Fruit fly (Drosophila melanogaster) whole organism, embryonic: ENCODE results near the gene RhoGAPp190.
A peak's percentile ranks its signal among the peaks of the same experiment; 100 is the strongest.

Experiments used
- ATbp ChIP-seq: fragments of 200-800 bp; sonication (Bioruptor generic); optimal IDR thresholded peaks from 2 replicates; lab custom pipeline; 2017; ENCODE audit warnings: missing biosample characterization, mild to moderate bottlenecking, missing genetic modification characterization, missing genetic modification reagents
- Adf1 ChIP-seq: fragments of 200-800 bp; sonication (Bioruptor generic); IDR thresholded peaks from 2 replicates; pipeline ENCODE4 v1.3.6; 2022; ENCODE audit warnings: missing biosample characterization, missing genetic modification characterization
- CG10267 ChIP-seq: fragments of 200-800 bp; sonication (Bioruptor generic); optimal IDR thresholded peaks from 2 replicates; lab custom pipeline; 2018; ENCODE audit warnings: missing biosample characterization, mild to moderate bottlenecking, missing genetic modification characterization, moderate library complexity
- CG10979 ChIP-seq: fragments of 200-800 bp; sonication (Bioruptor generic); optimal IDR thresholded peaks from 2 replicates; lab custom pipeline; 2018; ENCODE audit warnings: missing biosample characterization, mild to moderate bottlenecking, missing genetic modification characterization, moderate library complexity
- CG13287 ChIP-seq: fragments of 200-800 bp; sonication (Bioruptor generic); IDR thresholded peaks from 2 replicates; pipeline ENCODE4 v1.3.6; 2022; ENCODE audit warnings: missing biosample characterization, missing genetic modification characterization; ENCODE audit not compliant: partially characterized antibody
- CG32532 ChIP-seq: fragments of 200-800 bp; sonication (Bioruptor generic); IDR thresholded peaks from 2 replicates; pipeline ENCODE4 v1.3.6; 2022; ENCODE audit warnings: missing biosample characterization, missing genetic modification characterization
- CG34422 ChIP-seq: fragments of 200-800 bp; sonication (Bioruptor generic); IDR thresholded peaks from 3 replicates; pipeline ENCODE4 v1.3.6; 2022; ENCODE audit warnings: missing biosample characterization, missing genetic modification characterization
- CG4328 ChIP-seq: fragments of 200-800 bp; sonication (Bioruptor generic); optimal IDR thresholded peaks from 3 replicates; lab custom pipeline; 2017; ENCODE audit warnings: missing biosample characterization, missing genetic modification reagents, missing genetic modification characterization
- CG6654 ChIP-seq: fragments of 200-800 bp; sonication (Bioruptor generic); optimal IDR thresholded peaks from 2 replicates; lab custom pipeline; 2017; ENCODE audit warnings: missing biosample characterization, mild to moderate bottlenecking, missing genetic modification characterization
- CG7372 ChIP-seq: fragments of 200-800 bp; sonication (Bioruptor generic); IDR thresholded peaks from 2 replicates; pipeline ENCODE4 v1.3.6; 2022; ENCODE audit warnings: missing biosample characterization, missing genetic modification characterization
- CG9817 ChIP-seq: fragments of 200-800 bp; sonication (Bioruptor generic); optimal IDR thresholded peaks from 2 replicates; lab custom pipeline; 2018; ENCODE audit warnings: missing biosample characterization, mild to moderate bottlenecking, missing genetic modification characterization, moderate library complexity
- CTCF ChIP-seq: fragments of 200-800 bp; sonication (Bioruptor generic); optimal IDR thresholded peaks from 2 replicates; lab custom pipeline; 2017; ENCODE audit warnings: missing biosample characterization, mild to moderate bottlenecking, missing genetic modification characterization, moderate library complexity
- Dip2 ChIP-seq: fragments of 200-800 bp; sonication (Bioruptor generic); IDR thresholded peaks from 2 replicates; pipeline ENCODE4 v1.3.6; 2022; ENCODE audit warnings: missing biosample characterization, missing genetic modification characterization
- Dp ChIP-seq: fragments of 200-800 bp; sonication (Bioruptor generic); optimal IDR thresholded peaks from 2 replicates; lab custom pipeline; 2018; ENCODE audit warnings: missing biosample characterization, mild to moderate bottlenecking, missing genetic modification characterization, moderate library complexity
- E2f1 ChIP-seq: fragments of 200-800 bp; sonication (Bioruptor generic); IDR thresholded peaks from 2 replicates; pipeline ENCODE4 v1.3.6; 2022; ENCODE audit warnings: missing biosample characterization, missing genetic modification characterization
- Elba2 ChIP-seq: fragments of 200-800 bp; sonication (Bioruptor generic); optimal IDR thresholded peaks from 3 replicates; lab custom pipeline; 2016; ENCODE audit warnings: missing biosample characterization, missing genetic modification characterization
- Gsc ChIP-seq: fragments of 200-800 bp; sonication (Bioruptor generic); IDR thresholded peaks from 2 replicates; pipeline ENCODE4 v1.3.6; 2022; ENCODE audit warnings: missing biosample characterization, missing genetic modification characterization
- HLH4C ChIP-seq: fragments of 200-800 bp; sonication (Bioruptor generic); IDR thresholded peaks from 3 replicates; pipeline ENCODE4 v1.3.6; 2022; ENCODE audit warnings: missing biosample characterization, missing genetic modification characterization; ENCODE audit not compliant: partially characterized antibody
- Hmr ChIP-seq: fragments of 200-800 bp; sonication (Bioruptor generic); optimal IDR thresholded peaks from 3 replicates; lab custom pipeline; 2017; ENCODE audit warnings: mild to moderate bottlenecking, missing biosample characterization, missing genetic modification reagents, missing genetic modification characterization
- Max ChIP-seq: fragments of 200-800 bp; sonication (Bioruptor generic); optimal IDR thresholded peaks from 2 replicates; lab custom pipeline; 2016; ENCODE audit warnings: missing biosample characterization, mild to moderate bottlenecking, missing genetic modification characterization
- Med ChIP-seq: fragments of 200-800 bp; sonication (Bioruptor generic); peaks from one replicate; lab custom pipeline; 2016; ENCODE audit warnings: missing biosample characterization, missing genetic modification characterization, mild to moderate bottlenecking, inconsistent platforms, moderate library complexity
- NC2α ChIP-seq: fragments of 200-800 bp; sonication (Bioruptor generic); optimal IDR thresholded peaks from 2 replicates; lab custom pipeline; 2016; ENCODE audit warnings: missing biosample characterization, missing genetic modification characterization
- Neu2 ChIP-seq: fragments of 200-800 bp; sonication (Bioruptor generic); optimal IDR thresholded peaks from 3 replicates; lab custom pipeline; 2016; ENCODE audit warnings: missing biosample characterization, missing genetic modification characterization, borderline replicate concordance
- Opbp ChIP-seq: fragments of 200-800 bp; sonication (Bioruptor generic); IDR thresholded peaks from 3 replicates; pipeline ENCODE4 v1.3.6; 2022; ENCODE audit warnings: missing biosample characterization, missing genetic modification characterization; ENCODE audit not compliant: partially characterized antibody
- Pdp1 ChIP-seq, 2 experiments: fragments of 200-800 bp; sonication (Bioruptor generic); optimal IDR thresholded peaks; 3 replicates each; lab custom pipeline; 2016; ENCODE audit warnings: missing biosample characterization in 2 of 2, missing genetic modification characterization in 2 of 2, mild to moderate bottlenecking in 1 of 2, moderate library complexity in 1 of 2
- Vsx1 ChIP-seq: fragments of 200-800 bp; sonication (Bioruptor generic); optimal IDR thresholded peaks from 2 replicates; lab custom pipeline; 2017; ENCODE audit warnings: missing biosample characterization, mild to moderate bottlenecking, missing genetic modification characterization, missing genetic modification reagents
- chinmo ChIP-seq: fragments of 200-800 bp; sonication (Bioruptor generic); IDR thresholded peaks from 4 replicates; pipeline ENCODE4 v1.3.6; 2022; ENCODE audit warnings: missing biosample characterization, missing genetic modification characterization; ENCODE audit not compliant: partially characterized antibody
- crol ChIP-seq: fragments of 200-800 bp; sonication (Bioruptor generic); IDR thresholded peaks from 2 replicates; pipeline ENCODE4 v1.3.6; 2022; ENCODE audit warnings: missing biosample characterization, missing genetic modification characterization
- exex ChIP-seq: fragments of 200-800 bp; sonication (Bioruptor generic); optimal IDR thresholded peaks from 4 replicates; lab custom pipeline; 2018; ENCODE audit warnings: missing biosample characterization, mild to moderate bottlenecking, missing genetic modification characterization, moderate library complexity
- grau ChIP-seq: fragments of 200-800 bp; optimal IDR thresholded peaks from 3 replicates; lab custom pipeline; 2019; ENCODE audit warnings: missing biosample characterization, mild to moderate bottlenecking, missing genetic modification characterization, moderate library complexity
- h ChIP-seq: fragments of >200 bp; optimal IDR thresholded peaks from 2 replicates; lab custom pipeline; 2017
- insv ChIP-seq, 2 experiments: fragments of 200-800 bp; sonication (Bioruptor generic); optimal IDR thresholded peaks; 3 replicates each; lab custom pipeline; 2016 to 2018; ENCODE audit warnings: missing biosample characterization in 2 of 2, missing genetic modification characterization in 2 of 2
- jigr1 ChIP-seq: fragments of 200-800 bp; sonication (Bioruptor generic); IDR thresholded peaks from 3 replicates; pipeline ENCODE4 v1.3.6; 2022; ENCODE audit warnings: missing biosample characterization, missing genetic modification characterization
- mirr ChIP-seq: fragments of 200-800 bp; sonication (Bioruptor generic); optimal IDR thresholded peaks from 3 replicates; lab custom pipeline; 2018; ENCODE audit warnings: missing biosample characterization, mild to moderate bottlenecking, missing genetic modification characterization
- mld ChIP-seq: fragments of 200-800 bp; sonication (Bioruptor generic); IDR thresholded peaks from 3 replicates; pipeline ENCODE4 v1.3.6; 2022; ENCODE audit warnings: missing biosample characterization, missing genetic modification characterization; ENCODE audit not compliant: partially characterized antibody
- nerfin-2 ChIP-seq: fragments of 200-800 bp; sonication (Bioruptor generic); IDR thresholded peaks from 2 replicates; pipeline ENCODE4 v1.3.6; 2022; ENCODE audit warnings: missing biosample characterization, missing genetic modification characterization; ENCODE audit not compliant: partially characterized antibody
- onecut ChIP-seq: fragments of 200-800 bp; sonication (Bioruptor generic); IDR thresholded peaks from 2 replicates; pipeline ENCODE4 v1.3.6; 2022; ENCODE audit warnings: missing biosample characterization, missing genetic modification characterization
- phol ChIP-seq: fragments of 200-800 bp; sonication (Bioruptor generic); optimal IDR thresholded peaks from 3 replicates; lab custom pipeline; 2018; ENCODE audit warnings: missing biosample characterization, mild to moderate bottlenecking, missing genetic modification characterization, moderate library complexity
- pita ChIP-seq: fragments of 200-800 bp; sonication (Bioruptor generic); optimal IDR thresholded peaks from 2 replicates; lab custom pipeline; 2017; ENCODE audit warnings: missing biosample characterization, mild to moderate bottlenecking, missing genetic modification characterization
- sens ChIP-seq: fragments of 200-800 bp; sonication (Bioruptor generic); peaks from one replicate; lab custom pipeline; 2016; ENCODE audit warnings: missing biosample characterization, missing genetic modification characterization
- sob ChIP-seq: fragments of 200-800 bp; sonication (Bioruptor generic); IDR thresholded peaks from 2 replicates; pipeline ENCODE4 v1.3.6; 2022; ENCODE audit warnings: missing biosample characterization, missing genetic modification characterization
- stwl ChIP-seq: fragments of 200-800 bp; sonication (Bioruptor generic); optimal IDR thresholded peaks from 3 replicates; lab custom pipeline; 2018; ENCODE audit warnings: missing biosample characterization, mild to moderate bottlenecking, missing genetic modification characterization, moderate library complexity
- zen ChIP-seq: fragments of 200-800 bp; sonication (Bioruptor generic); optimal IDR thresholded peaks from 3 replicates; lab custom pipeline; 2018; ENCODE audit warnings: missing biosample characterization, mild to moderate bottlenecking, missing genetic modification characterization, moderate library complexity

RhoGAPp190 gene

dm6 chrX:17698436-17698835 is 46.1 kb upstream of the RhoGAPp190 start, which contains the start of gene chas (continued):
- TF ChIP-seq CG13287 (GFP tag; lab: Robert Waterston, UW) (peak; percentile 7; the same call in 1 of the 2 replicates), ATbp (GFP tag; lab: Kevin White, UChicago) (no peak), Hmr (GFP tag; lab: Kevin White, UChicago) (no peak), E2f1 (GFP tag; lab: Robert Waterston, UW) (no peak), HLH4C (no peak), CG6654 (GFP tag; lab: Kevin White, UChicago) (no peak), phol (no peak), crol (GFP tag; lab: Robert Waterston, UW) (peak; percentile 82), Opbp (GFP tag; lab: Robert Waterston, UW) (no peak), nerfin-2 (no peak), sob (GFP tag; lab: Robert Waterston, UW) (no peak), CG10267 (no peak), sens (GFP tag; lab: Kevin White, UChicago) (no peak), CG7372 (GFP tag; lab: Robert Waterston, UW) (no peak), chinmo (GFP tag; lab: Robert Waterston, UW) (peak; percentile 78; the same call in 3 of the 4 replicates), CG4328 (no peak), Adf1 (peak; percentile 64; the same call in 1 of the 2 replicates), h (lab: Kevin White, UChicago) (no peak)
- TF ChIP-seq, all 482 proteins: peak for 11

- TF ChIP-seq Pdp1 (GFP tag; optimal IDR thresholded peaks at IDR 0.05; lab: Kevin White, UChicago): peak in 1 of 2 experiments; percentile 16
- TF ChIP-seq mld (GFP tag; lab: Robert Waterston, UW): no peak
- no peak for TF ChIP-seq NC2α (GFP tag; lab: Kevin White, UChicago)
- peak; percentile 70 for TF ChIP-seq Vsx1 (GFP tag; lab: Kevin White, UChicago)
- TF ChIP-seq jigr1 (GFP tag; lab: Robert Waterston, UW): no peak
- TF ChIP-seq mirr (GFP tag; lab: Kevin White, UChicago): peak; percentile 8
- TF ChIP-seq onecut (GFP tag; lab: Robert Waterston, UW): peak; percentile 54
- TF ChIP-seq CG10267: peak; percentile 55
- TF ChIP-seq Neu2 (GFP tag; lab: Kevin White, UChicago): no peak
- no peak for TF ChIP-seq Max (GFP tag; lab: Kevin White, UChicago)
- peak; percentile 76 for TF ChIP-seq Dip2 (GFP tag; lab: Robert Waterston, UW)
- no peak for TF ChIP-seq CG34422 (GFP tag; lab: Robert Waterston, UW)
- peak; percentile 89 for TF ChIP-seq CTCF (GFP tag; lab: Kevin White, UChicago)
- peak in 1 of 2 experiments; percentile 89 for TF ChIP-seq insv (GFP tag; optimal IDR thresholded peaks at IDR 0.05; lab: Kevin White, UChicago)
- peak; percentile 4 for TF ChIP-seq pita (GFP tag; lab: Kevin White, UChicago)
- TF ChIP-seq stwl (tag; lab: Kevin White, UChicago): peak; percentile 84
- TF ChIP-seq Gsc: no peak
- TF ChIP-seq Dp (GFP tag; lab: Kevin White, UChicago): no peak
- peak; percentile 59 for TF ChIP-seq Elba2 (GFP tag; lab: Kevin White, UChicago)
- peak; percentile 97 for TF ChIP-seq CG10979 (tag; lab: Kevin White, UChicago)
- TF ChIP-seq, all 482 proteins: peak for 12
Observed at dm6 chrX:17697703-17698145, 45.4 kb upstream of the RhoGAPp190 start.

- peak; percentile 60 for TF ChIP-seq grau (tag; lab: Kevin White, UChicago)
- TF ChIP-seq CG9817: peak; percentile 4
- TF ChIP-seq Vsx1 (GFP tag; lab: Kevin White, UChicago): no peak
- no peak for TF ChIP-seq exex
- TF ChIP-seq Med (GFP tag; lab: Kevin White, UChicago): peak; percentile 19
- TF ChIP-seq sens (GFP tag; lab: Kevin White, UChicago): peak; percentile 41
- 0 out of 2 replicates have a peak, but pooled peaks have one; percentile 19 for TF ChIP-seq CG32532
- no peak for TF ChIP-seq zen (tag; lab: Kevin White, UChicago)
Observed at dm6 chrX:17697266-17697665, 44.9 kb upstream of the RhoGAPp190 start.
